Fruit fly (Drosophila melanogaster) whole organism, prepupa: ENCODE measurements around the gene PDZ-GEF.

Source experiments
- CG11294 ChIP-seq: fragments of 200-800 bp; sonication (Bioruptor generic); IDR thresholded peaks from 2 replicates; pipeline ENCODE4 v1.3.6; 2022; ENCODE audit warnings: missing biosample characterization, missing genetic modification characterization
- CG11902 ChIP-seq: fragments of 200-800 bp; sonication (Bioruptor generic); optimal IDR thresholded peaks from 3 replicates; lab custom pipeline; 2016; ENCODE audit warnings: missing biosample characterization, missing genetic modification characterization
- CG15336 ChIP-seq: fragments of 200-800 bp; sonication (Bioruptor generic); IDR thresholded peaks from 2 replicates; pipeline ENCODE4 v1.3.6; 2022; ENCODE audit warnings: missing biosample characterization, missing genetic modification characterization
- CG3919 ChIP-seq: fragments of 200-800 bp; sonication (Bioruptor generic); optimal IDR thresholded peaks from 3 replicates; lab custom pipeline; 2016; ENCODE audit warnings: missing biosample characterization, missing genetic modification characterization
- CG8119 ChIP-seq: fragments of 200-800 bp; sonication (Bioruptor generic); IDR thresholded peaks from 3 replicates; pipeline ENCODE4 v1.3.6; 2022; ENCODE audit warnings: missing biosample characterization, missing genetic modification characterization
- Eip75B ChIP-seq: fragments of 200-800 bp; sonication (Bioruptor generic); optimal IDR thresholded peaks from 3 replicates; lab custom pipeline; 2016; ENCODE audit warnings: missing biosample characterization, missing genetic modification characterization
- Hr39 ChIP-seq: fragments of 200-800 bp; sonication (Bioruptor generic); optimal IDR thresholded peaks from 2 replicates; lab custom pipeline; 2016; ENCODE audit warnings: missing biosample characterization, missing genetic modification characterization
- Sox102F ChIP-seq: fragments of 200-800 bp; sonication (Bioruptor generic); optimal IDR thresholded peaks from 2 replicates; lab custom pipeline; 2016; ENCODE audit warnings: missing biosample characterization, mild to moderate bottlenecking, missing genetic modification characterization
- fkh ChIP-seq: fragments of 200-800 bp; sonication (Bioruptor generic); optimal IDR thresholded peaks from 3 replicates; lab custom pipeline; 2017; ENCODE audit warnings: missing biosample characterization, mild to moderate bottlenecking, missing genetic modification characterization, moderate library complexity
- vri ChIP-seq: fragments of 200-800 bp; sonication (Bioruptor generic); optimal IDR thresholded peaks from 3 replicates; lab custom pipeline; 2016; ENCODE audit warnings: missing biosample characterization, mild to moderate bottlenecking, missing genetic modification characterization

DNA sequence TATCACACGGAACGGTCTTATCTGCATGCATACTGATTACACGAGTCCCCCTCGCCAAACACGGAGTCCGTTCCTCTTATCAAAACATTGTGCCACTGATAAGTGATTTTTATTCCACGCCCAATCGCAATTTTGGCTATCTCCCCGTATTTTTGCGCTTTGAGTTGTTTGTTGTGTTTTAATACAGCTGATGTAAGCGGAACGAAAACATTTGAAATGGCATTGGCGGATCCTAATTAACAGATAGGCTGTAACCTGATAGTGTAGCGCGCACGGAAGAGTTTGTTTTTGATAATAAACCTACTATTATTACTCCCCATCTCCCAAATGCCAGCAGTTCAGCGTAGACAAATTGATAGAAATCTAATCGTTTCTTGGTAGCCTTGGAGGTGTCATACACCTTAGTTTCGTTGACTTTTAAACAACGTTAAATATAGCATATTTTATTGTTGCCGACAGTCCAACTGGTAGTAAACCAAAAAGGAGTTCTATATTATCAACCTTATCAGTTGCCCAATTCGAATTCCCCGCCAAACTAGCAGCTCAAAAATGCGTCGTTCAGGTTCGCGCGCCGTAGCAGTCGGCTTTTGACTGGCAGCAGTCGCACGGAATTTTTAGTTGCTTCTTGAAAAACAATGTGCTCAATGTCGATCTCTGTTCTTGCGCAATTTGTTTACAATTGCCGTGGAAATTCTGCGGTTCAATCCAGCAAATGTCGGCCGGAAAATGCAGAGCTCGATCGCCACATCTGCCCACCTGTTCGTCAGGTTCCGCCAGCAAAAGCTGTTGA lies 19.7 kb downstream of the PDZ-GEF start:
- TF ChIP-seq Sox102F (GFP tag; lab: Kevin White, UChicago) (no peak), CG3919 (GFP tag; lab: Kevin White, UChicago) (no peak), CG8119 (GFP tag; lab: Robert Waterston, UW) (no peak), CG11294 (GFP tag; lab: Robert Waterston, UW) (no peak), vri (peak; percentile 91), Hr39 (GFP tag; lab: Kevin White, UChicago) (no peak), Eip75B (GFP tag; lab: Kevin White, UChicago) (no peak), CG15336 (GFP tag; lab: Robert Waterston, UW) (no peak), fkh (GFP tag; lab: Kevin White, UChicago) (peak; percentile 30), CG11902 (GFP tag; lab: Kevin White, UChicago) (no peak)
